Worm (Caenorhabditis elegans): ENCODE measurements around the gene twk-43.

- no peak for TF ChIP-seq Y79H2A.3 (GFP tag; conservative IDR thresholded peaks at IDR 0.05)
- no peak for TF ChIP-seq tbp1 (GFP tag; optimal IDR thresholded peaks at IDR 0.05)
- TF ChIP-seq ceh-40 (GFP tag; IDR thresholded peaks at IDR 0.05), result no peak
- no peak for TF ChIP-seq C06A6.2 (GFP tag; conservative IDR thresholded peaks at IDR 0.05)
- TF ChIP-seq hrde-1 (tag; optimal IDR thresholded peaks at IDR 0.05; ENCODE audit: borderline replicate concordance), result no peak
- no peak for TF ChIP-seq B0019.2 (GFP tag; conservative IDR thresholded peaks at IDR 0.05)
- no peak for TF ChIP-seq nhr-179 (tag; optimal IDR thresholded peaks at IDR 0.05)
- no peak for TF ChIP-seq him-1 (tag; optimal IDR thresholded peaks at IDR 0.05)
- TF ChIP-seq chd-7 (tag; optimal IDR thresholded peaks at IDR 0.05), result no peak
- TF ChIP-seq ama-1 (optimal IDR thresholded peaks at IDR 0.05), result no peak
- TF ChIP-seq ama-1 (GFP tag; optimal IDR thresholded peaks at IDR 0.05), result no peak
These were observed 5.7 kb downstream of the twk-43 start for ce11 chrV:13351773-13352172.

All from whole organism, young adult.